Fruit fly (Drosophila melanogaster) whole organism, prepupa: ENCODE measurements around the gene RecQ4.

Experiments
- CG10669 ChIP-seq: fragments of 200-800 bp; sonication (Bioruptor generic); optimal IDR thresholded peaks from 3 replicates; lab custom pipeline; 2018; ENCODE audit warnings: missing biosample characterization, mild to moderate bottlenecking, missing genetic modification characterization, moderate library complexity
- CG3032 ChIP-seq: fragments of 200-800 bp; optimal IDR thresholded peaks from 2 replicates; lab custom pipeline; 2019; ENCODE audit warnings: missing biosample characterization, mild to moderate bottlenecking, missing genetic modification characterization, moderate library complexity
- CG8119 ChIP-seq: fragments of 200-800 bp; sonication (Bioruptor generic); IDR thresholded peaks from 3 replicates; pipeline ENCODE4 v1.3.6; 2022; ENCODE audit warnings: missing biosample characterization, missing genetic modification characterization
- Gug ChIP-seq: fragments of 200-800 bp; sonication (Bioruptor generic); IDR thresholded peaks from 2 replicates; pipeline ENCODE4 v1.3.6; 2022; ENCODE audit warnings: missing biosample characterization, missing genetic modification characterization
- Hr39 ChIP-seq: fragments of 200-800 bp; sonication (Bioruptor generic); optimal IDR thresholded peaks from 2 replicates; lab custom pipeline; 2016; ENCODE audit warnings: missing biosample characterization, missing genetic modification characterization
- Met ChIP-seq: fragments of 200-800 bp; sonication (Bioruptor generic); optimal IDR thresholded peaks from 3 replicates; lab custom pipeline; 2016; ENCODE audit warnings: missing biosample characterization, missing genetic modification characterization
- Smox ChIP-seq: fragments of 200-800 bp; sonication (Bioruptor generic); optimal IDR thresholded peaks from 3 replicates; lab custom pipeline; 2016; ENCODE audit warnings: missing biosample characterization, missing genetic modification characterization
- Sox102F ChIP-seq: fragments of 200-800 bp; sonication (Bioruptor generic); optimal IDR thresholded peaks from 2 replicates; lab custom pipeline; 2016; ENCODE audit warnings: missing biosample characterization, mild to moderate bottlenecking, missing genetic modification characterization
- achi ChIP-seq: fragments of 200-800 bp; sonication (Bioruptor generic); optimal IDR thresholded peaks from 3 replicates; lab custom pipeline; 2016; ENCODE audit warnings: missing biosample characterization, missing genetic modification characterization
- cyc ChIP-seq: fragments of 200-800 bp; sonication (Bioruptor generic); optimal IDR thresholded peaks from 3 replicates; lab custom pipeline; 2016; ENCODE audit warnings: missing biosample characterization, missing genetic modification characterization
- spab ChIP-seq: fragments of 200-800 bp; sonication (Bioruptor generic); optimal IDR thresholded peaks from 2 replicates; lab custom pipeline; 2017; ENCODE audit warnings: missing biosample characterization, mild to moderate bottlenecking, missing genetic modification characterization, missing genetic modification reagents
- topi ChIP-seq: fragments of 200-800 bp; sonication (Bioruptor generic); optimal IDR thresholded peaks from 3 replicates; lab custom pipeline; 2016; ENCODE audit warnings: missing biosample characterization, missing genetic modification characterization
- vri ChIP-seq: fragments of 200-800 bp; sonication (Bioruptor generic); optimal IDR thresholded peaks from 3 replicates; lab custom pipeline; 2016; ENCODE audit warnings: missing biosample characterization, mild to moderate bottlenecking, missing genetic modification characterization

- TF ChIP-seq Met (GFP tag; lab: Kevin White, UChicago) (no peak), spab (GFP tag; lab: Kevin White, UChicago) (no peak), Smox (no peak), Sox102F (GFP tag; lab: Kevin White, UChicago) (no peak), topi (GFP tag; lab: Kevin White, UChicago) (no peak), CG8119 (no peak), cyc (GFP tag; lab: Kevin White, UChicago) (no peak), achi (GFP tag; lab: Kevin White, UChicago) (no peak), CG3032 (tag; lab: Kevin White, UChicago) (no peak), vri (GFP tag; lab: Kevin White, UChicago) (no peak), CG10669 (GFP tag; lab: Kevin White, UChicago) (no peak), Gug (GFP tag; lab: Robert Waterston, UW) (no peak), Hr39 (GFP tag; lab: Kevin White, UChicago) (no peak)
Observed at dm6 chr3L:8218883-8219282, 43.1 kb upstream of the RecQ4 start, which contains the start of gene CG13674.
